Worm (Caenorhabditis elegans): Measurements from ENCODE around the gene dlc-5.

Gene dlc-5

DNA sequence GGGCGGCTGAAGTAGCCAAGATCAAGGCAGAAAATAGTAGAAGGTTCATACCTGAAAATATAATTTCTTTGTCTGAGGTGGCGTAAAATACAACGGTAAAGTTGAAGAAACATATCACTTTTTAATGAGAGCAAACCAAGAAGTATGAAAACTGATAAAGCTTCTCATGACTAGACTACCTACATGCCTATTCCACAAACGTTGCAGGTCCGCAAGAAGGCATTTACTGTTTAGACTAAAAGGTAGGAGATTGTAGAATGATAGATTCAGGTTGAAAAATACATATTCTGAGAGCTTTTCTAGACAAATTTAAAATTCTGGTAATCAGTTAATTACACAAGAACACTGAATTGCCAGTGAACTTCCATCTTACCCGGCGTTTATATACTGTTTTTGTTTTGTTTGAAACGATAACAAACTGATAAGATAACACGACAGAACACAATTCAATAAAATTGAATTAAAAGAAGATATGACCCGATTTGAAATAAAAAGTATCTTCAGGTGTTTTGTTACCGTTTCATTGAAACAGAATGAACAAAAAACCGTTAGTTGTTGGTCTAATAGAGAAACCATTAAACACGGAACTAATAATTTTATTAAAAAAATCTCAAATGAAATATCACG is 11.8 kb upstream of the dlc-5 start, which contains the start of gene acp-6 (continued):
- TF ChIP-seq aptf-2 (GFP tag; conservative IDR thresholded peaks at IDR 0.05) = no peak

DNA sequence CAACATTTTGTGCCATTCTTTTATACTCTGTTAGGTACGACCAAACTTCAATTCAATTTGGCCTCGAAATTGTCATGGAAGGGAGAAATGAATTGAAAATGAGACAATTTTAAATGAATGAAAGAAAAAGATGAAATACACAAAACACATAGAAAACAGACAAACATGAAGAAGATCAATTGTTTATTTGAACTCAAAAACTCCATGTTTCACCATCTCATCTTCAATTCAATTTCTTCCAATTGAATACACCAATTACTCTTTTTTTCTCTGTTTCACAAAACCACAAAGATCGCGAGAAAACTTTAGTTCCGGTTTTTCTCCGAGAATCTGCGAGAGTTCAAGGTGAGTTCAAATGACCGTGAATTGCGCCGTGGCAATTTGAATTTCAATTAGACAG is 10.8 kb upstream of the dlc-5 start:
- no peak for TF ChIP-seq F52B5.7 (tag; optimal IDR thresholded peaks at IDR 0.05)
- no peak for TF ChIP-seq pha-4 (tag; optimal IDR thresholded peaks at IDR 0.05)
- TF ChIP-seq cebp-2 (GFP tag; IDR thresholded peaks at IDR 0.05) = no peak
- no peak for TF ChIP-seq nfya-1 (tag; optimal IDR thresholded peaks at IDR 0.05; ENCODE audit: borderline replicate concordance, insufficient read depth)
- TF ChIP-seq F55B11.4 (tag; optimal IDR thresholded peaks at IDR 0.05; ENCODE audit: borderline replicate concordance, insufficient read depth) = no peak
- no peak for TF ChIP-seq attf-3 (GFP tag; conservative IDR thresholded peaks at IDR 0.05)
- TF ChIP-seq egl-44 (GFP tag; IDR thresholded peaks at IDR 0.05) = no peak
- no peak for TF ChIP-seq lin-54 (GFP tag; optimal IDR thresholded peaks at IDR 0.05)
- no peak for TF ChIP-seq madf-6 (GFP tag; IDR thresholded peaks at IDR 0.05)
- TF ChIP-seq ama-1 (optimal IDR thresholded peaks at IDR 0.05) = no peak
- TF ChIP-seq ama-1 (GFP tag; optimal IDR thresholded peaks at IDR 0.05) = no peak
- no peak for TF ChIP-seq Y53G8AR.9 (GFP tag; conservative IDR thresholded peaks at IDR 0.05)
- TF ChIP-seq C06A6.2 (GFP tag; conservative IDR thresholded peaks at IDR 0.05) = no peak
- TF ChIP-seq ceh-91 (GFP tag; IDR thresholded peaks at IDR 0.05) = no peak
- no peak for TF ChIP-seq K12H6.12 (tag; optimal IDR thresholded peaks at IDR 0.05)

DNA sequence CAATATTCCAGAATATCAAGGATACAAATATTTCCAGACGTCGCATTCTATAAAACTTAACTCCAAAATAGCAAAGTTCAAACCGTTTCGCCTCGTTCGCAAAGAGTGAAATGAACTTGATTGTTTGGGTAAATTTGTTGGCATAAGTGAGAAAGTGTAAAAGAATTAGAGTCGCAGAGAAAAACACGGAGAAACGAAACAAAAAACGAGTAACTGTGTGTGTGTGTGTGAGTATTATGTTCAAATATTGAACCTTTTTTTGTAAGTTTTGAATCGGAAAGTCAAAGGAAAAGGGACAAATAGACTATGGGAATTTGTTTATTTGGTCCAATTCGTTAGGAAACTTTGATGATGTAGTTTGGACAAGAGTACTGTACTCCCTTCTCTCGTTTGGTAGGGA is 6.4 kb upstream of the dlc-5 start, which contains the start of gene acp-7:
Gene acp-7 (minus strand): TSS at position 101 of the 400 bp plus-strand sequence.
- no peak for TF ChIP-seq ets-4 (GFP tag; optimal IDR thresholded peaks at IDR 0.05)
- 0 out of 2 replicates have a peak, but pooled peaks have one; percentile 20 for TF ChIP-seq hmg-1.2 (GFP tag; IDR thresholded peaks at IDR 0.05)
- TF ChIP-seq pha-4 (tag; optimal IDR thresholded peaks at IDR 0.05) = peak; percentile 19

DNA sequence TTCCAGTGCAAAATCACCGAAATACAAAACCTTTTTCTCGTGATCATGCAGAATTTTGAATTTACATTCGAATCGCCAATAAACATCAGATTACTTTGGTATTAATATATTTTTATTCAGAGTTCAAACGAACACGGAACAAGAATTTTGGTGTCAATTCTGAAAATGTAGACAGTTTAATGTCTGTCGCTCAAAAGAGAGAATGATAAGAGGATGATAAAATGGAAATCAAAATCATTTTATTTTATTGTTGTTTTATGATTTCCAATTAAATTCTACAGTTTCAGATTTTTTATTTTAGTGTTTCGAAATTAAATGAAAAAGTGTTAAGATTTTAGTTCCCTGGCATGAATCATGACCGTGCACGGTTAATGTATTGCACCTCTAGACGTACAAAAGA is 5.6 kb upstream of the dlc-5 start:
- no peak for TF ChIP-seq lin-26 (GFP tag; IDR thresholded peaks at IDR 0.05)
- peak; percentile 61 for TF ChIP-seq nhr-80 (tag; optimal IDR thresholded peaks at IDR 0.05)
- peak; percentile 25 for TF ChIP-seq unc-62 (GFP tag; optimal IDR thresholded peaks at IDR 0.05)

DNA sequence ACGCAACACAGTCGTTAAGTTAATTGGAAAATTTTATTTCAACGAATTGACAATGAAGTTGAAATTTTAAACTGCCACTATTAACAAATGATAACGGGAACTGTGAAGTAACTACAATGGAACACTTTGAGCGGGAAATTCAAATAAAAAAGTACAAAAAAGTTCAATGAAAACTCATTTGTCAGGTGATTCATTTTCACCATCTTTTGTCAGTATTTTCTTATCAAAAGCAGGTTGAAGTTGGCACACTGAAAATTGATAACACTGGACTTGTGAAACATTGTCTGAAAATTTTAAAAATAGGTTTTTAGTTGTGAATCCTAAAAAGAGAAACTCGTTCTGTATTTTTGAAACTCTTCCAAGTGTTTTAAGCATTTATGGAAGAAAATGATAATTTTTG is 4.6 kb upstream of the dlc-5 start:
- TF ChIP-seq nhr-80 (tag; optimal IDR thresholded peaks at IDR 0.05) = peak; percentile 55
- no peak for TF ChIP-seq tbx-9 (tag; optimal IDR thresholded peaks at IDR 0.05; ENCODE audit: borderline replicate concordance)

DNA sequence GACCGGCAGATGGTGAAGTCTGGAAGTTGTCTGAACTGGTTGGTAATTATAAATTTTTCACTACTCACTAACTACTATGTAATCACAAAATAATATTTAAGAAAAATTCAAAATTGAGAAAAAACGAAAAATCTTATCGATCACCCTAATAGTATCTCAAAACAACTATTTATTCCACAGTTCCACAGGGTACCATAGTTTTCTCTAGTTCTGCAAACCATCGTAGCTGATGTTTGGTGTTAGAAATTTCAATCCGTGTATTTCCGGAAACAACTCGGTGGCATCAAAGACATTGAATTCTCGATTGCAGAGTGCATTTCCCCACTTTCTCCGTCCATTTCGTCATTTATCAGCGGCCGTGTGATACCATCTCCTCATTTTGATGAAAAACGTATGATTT is 3.6 kb downstream of the dlc-5 start, which contains the start of gene Y73B6BL.31:
Gene Y73B6BL.31 (plus strand): TSS at position 301 of the 400 bp plus-strand sequence.
- TF ChIP-seq ztf-28 (GFP tag; IDR thresholded peaks at IDR 0.05) = no peak

DNA sequence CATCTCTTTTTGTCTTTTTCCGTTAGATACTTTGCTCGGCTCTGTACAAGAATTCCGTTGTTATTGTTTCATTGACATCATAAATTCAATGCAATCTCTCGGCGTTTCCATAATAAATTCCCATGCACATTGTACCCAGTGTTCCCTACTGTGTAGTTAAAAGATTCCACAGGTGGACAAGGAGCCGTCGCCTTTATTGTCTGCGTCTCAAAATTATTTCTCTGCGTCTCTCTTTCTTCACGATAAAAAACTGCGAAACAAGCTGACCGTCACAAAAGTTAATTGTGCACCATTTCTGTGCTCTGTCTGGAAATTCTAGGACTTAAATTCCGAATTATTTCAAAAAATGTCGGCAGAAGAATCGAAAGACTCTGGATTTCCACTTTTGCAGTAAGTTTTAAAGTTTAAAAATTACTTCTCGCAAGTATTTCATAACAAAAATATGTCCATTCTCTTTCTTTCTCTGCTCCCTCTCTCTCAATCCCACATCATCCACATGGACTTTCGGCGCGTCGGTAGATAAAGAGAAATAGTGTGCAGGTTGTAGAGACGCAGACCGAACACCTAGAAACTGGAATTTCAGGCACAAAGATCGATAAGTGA is 4.1 kb downstream of the dlc-5 start:
- TF ChIP-seq pbrm-1 (GFP tag; IDR thresholded peaks at IDR 0.05) = 0 out of 2 replicates have a peak, but pooled peaks have one; percentile 35
- TF ChIP-seq ztf-3 (GFP tag; optimal IDR thresholded peaks at IDR 0.05) = no peak
- TF ChIP-seq zim-3 (tag; optimal IDR thresholded peaks at IDR 0.05) = no peak
- no peak for TF ChIP-seq snpc-4 (GFP tag; optimal IDR thresholded peaks at IDR 0.05)
- peak in 2 of 4 experiments; percentile 8 to 32 for TF ChIP-seq snpc-4 (tag; optimal IDR thresholded peaks at IDR 0.05)
- TF ChIP-seq snpc-1.3 (tag; optimal IDR thresholded peaks at IDR 0.05; ENCODE audit: insufficient read depth) = no peak
- TF ChIP-seq F57C9.4 (tag; optimal IDR thresholded peaks at IDR 0.05) = no peak
- peak; percentile 55; the same call in 1 of the 2 replicates for TF ChIP-seq cebp-1 (GFP tag; IDR thresholded peaks at IDR 0.05)
- peak; percentile 81 for TF ChIP-seq cebp-1 (tag; optimal IDR thresholded peaks at IDR 0.05)
- TF ChIP-seq hmg-1.2 (GFP tag; IDR thresholded peaks at IDR 0.05) = peak; percentile 86
- no peak for TF ChIP-seq sptf-2 (GFP tag; optimal IDR thresholded peaks at IDR 0.05)
- TF ChIP-seq lin-26 (GFP tag; IDR thresholded peaks at IDR 0.05) = no peak
- peak; percentile 82 for TF ChIP-seq nhr-80 (tag; optimal IDR thresholded peaks at IDR 0.05)
- no peak for TF ChIP-seq egrh-3 (GFP tag; IDR thresholded peaks at IDR 0.05)
- TF ChIP-seq xnd-1 (tag; optimal IDR thresholded peaks at IDR 0.05) = no peak
- no peak for TF ChIP-seq T07F8.4 (tag; optimal IDR thresholded peaks at IDR 0.05)
- no peak for TF ChIP-seq aptf-2 (GFP tag; conservative IDR thresholded peaks at IDR 0.05)
- TF ChIP-seq hlh-12 (tag; optimal IDR thresholded peaks at IDR 0.05) = no peak
